Worm (Caenorhabditis elegans) whole organism, L4 larva: ENCODE data around the gene K06A9.1.

ENCODE experiments used
- D1046.2 ChIP-seq: fragments of 200-800 bp; sonication (Bioruptor generic); IDR thresholded peaks from 2 replicates; pipeline ENCODE4 v1.3.6; 2022; ENCODE audit warnings: missing genetic modification characterization, missing compliant biosample characterization
- F49E8.2 ChIP-seq: sonication (generic microtip); optimal IDR thresholded peaks from 2 replicates; lab custom pipeline; 2016; ENCODE audit warnings: missing compliant biosample characterization, mild to moderate bottlenecking, missing genetic modification characterization, borderline replicate concordance
- T26A8.4 ChIP-seq: fragments of 200-800 bp; sonication (Bioruptor generic); IDR thresholded peaks from 2 replicates; pipeline ENCODE4 v1.3.6; 2022; ENCODE audit warnings: missing genetic modification characterization, missing compliant biosample characterization
- ZK337.2 ChIP-seq: fragments of 200-800 bp; sonication (Bioruptor generic); IDR thresholded peaks from 2 replicates; pipeline ENCODE4 v1.3.6; 2022; ENCODE audit warnings: missing genetic modification reagents, missing genetic modification characterization, missing compliant biosample characterization
- aly-2 ChIP-seq: sonication (generic microtip); optimal IDR thresholded peaks from 2 replicates; lab custom pipeline; 2018; ENCODE audit warnings: missing biosample characterization, missing genetic modification characterization
- attf-4 ChIP-seq: sonication (generic microtip); optimal IDR thresholded peaks from 3 replicates; lab custom pipeline; 2017; ENCODE audit warnings: missing biosample characterization, missing genetic modification characterization
- ceh-28 ChIP-seq: fragments of 150-350 bp; optimal IDR thresholded peaks from 2 replicates; lab custom pipeline; 2014; ENCODE audit warnings: missing biosample characterization, missing genetic modification reagents, missing genetic modification characterization
- ceh-82 ChIP-seq: sonication (generic microtip); optimal IDR thresholded peaks from 2 replicates; lab custom pipeline; 2017; ENCODE audit warnings: missing biosample characterization, missing genetic modification characterization
- ces-1 ChIP-seq: fragments of 150-350 bp; sonication (generic microtip); optimal IDR thresholded peaks from 4 replicates; lab custom pipeline; 2014; ENCODE audit warnings: missing biosample characterization, missing genetic modification reagents, missing genetic modification characterization
- daf-16 ChIP-seq, 3 experiments: sonication (generic microtip); optimal IDR thresholded peaks; 2 replicates each; lab custom pipeline; 2016 to 2017; ENCODE audit warnings: missing genetic modification characterization in 3 of 3, missing genetic modification reagents in 3 of 3, mild to moderate bottlenecking in 2 of 3, missing compliant biosample characterization in 2 of 3, missing biosample characterization in 1 of 3, moderate library complexity in 1 of 3
- dmd-8 ChIP-seq: fragments of 200-800 bp; sonication (Bioruptor generic); IDR thresholded peaks from 2 replicates; pipeline ENCODE4 v1.3.6; 2022; ENCODE audit warnings: missing genetic modification characterization, missing compliant biosample characterization
- dmd-9 ChIP-seq: fragments of 200-800 bp; sonication (Bioruptor generic); IDR thresholded peaks from 2 replicates; pipeline ENCODE4 v1.3.6; 2022; ENCODE audit warnings: missing genetic modification reagents, missing genetic modification characterization, missing compliant biosample characterization
- egl-27 ChIP-seq: sonication (generic microtip); optimal IDR thresholded peaks from 3 replicates; lab custom pipeline; 2017; ENCODE audit warnings: missing biosample characterization, missing genetic modification reagents, missing genetic modification characterization
- egl-43 ChIP-seq: fragments of 200-800 bp; sonication (Bioruptor generic); IDR thresholded peaks from 2 replicates; pipeline ENCODE4 v1.3.6; 2022; ENCODE audit warnings: missing genetic modification reagents, missing genetic modification characterization, missing compliant biosample characterization
- fkh-10 ChIP-seq: fragments of 150-350 bp; optimal IDR thresholded peaks from 2 replicates; lab custom pipeline; 2014; ENCODE audit warnings: missing biosample characterization, missing genetic modification reagents, missing genetic modification characterization
- fos-1 ChIP-seq: fragments of 150-350 bp; optimal IDR thresholded peaks from 2 replicates; lab custom pipeline; 2014; ENCODE audit warnings: missing biosample characterization, missing genetic modification characterization
- gei-8 ChIP-seq: fragments of 200-800 bp; sonication (Bioruptor generic); optimal IDR thresholded peaks from 2 replicates; lab custom pipeline; 2018; ENCODE audit warnings: mild to moderate bottlenecking, missing genetic modification characterization, missing compliant biosample characterization
- jun-1 ChIP-seq: fragments of 150-350 bp; optimal IDR thresholded peaks from 2 replicates; lab custom pipeline; 2014; ENCODE audit warnings: missing biosample characterization, missing genetic modification reagents, missing genetic modification characterization
- lim-7 ChIP-seq: fragments of 200-800 bp; sonication (Bioruptor generic); IDR thresholded peaks from 2 replicates; pipeline ENCODE4 v1.3.6; 2022; ENCODE audit warnings: missing genetic modification characterization, missing compliant biosample characterization
- lin-15B ChIP-seq: fragments of 150-350 bp; sonication (generic microtip); optimal IDR thresholded peaks from 3 replicates; lab custom pipeline; 2014; ENCODE audit warnings: missing biosample characterization, missing genetic modification characterization
- lin-38 ChIP-seq: fragments of 200-800 bp; sonication (Bioruptor generic); IDR thresholded peaks from 2 replicates; pipeline ENCODE4 v1.3.6; 2022; ENCODE audit warnings: missing genetic modification reagents, missing genetic modification characterization, missing compliant biosample characterization
- lsy-2 ChIP-seq, 2 experiments: fragments of 150-350 bp in 1 of 2; sonication (generic microtip) in 1 of 2; optimal IDR thresholded peaks; 2 replicates each; lab custom pipeline; 2014 to 2017; ENCODE audit warnings: missing biosample characterization in 2 of 2, missing genetic modification characterization in 2 of 2
- madf-5 ChIP-seq, 2 experiments: fragments of 200-800 bp; sonication (Bioruptor generic); IDR thresholded peaks; 2 replicates each; pipeline ENCODE4 v1.3.6; 2022; ENCODE audit warnings: missing compliant biosample characterization in 2 of 2, missing genetic modification characterization in 2 of 2
- madf-9 ChIP-seq: fragments of 200-800 bp; sonication (Bioruptor generic); conservative IDR thresholded peaks from 2 replicates; pipeline ENCODE4 v1.3.6; 2022; ENCODE audit warnings: missing genetic modification reagents, missing genetic modification characterization, missing compliant biosample characterization
- mep-1 ChIP-seq: fragments of 150-350 bp; sonication (generic microtip); optimal IDR thresholded peaks from 3 replicates; lab custom pipeline; 2014; ENCODE audit warnings: missing biosample characterization, missing genetic modification characterization
- mes-2 ChIP-seq: sonication (generic microtip); optimal IDR thresholded peaks from 2 replicates; lab custom pipeline; 2016; ENCODE audit warnings: missing genotype, mild to moderate bottlenecking, missing genetic modification characterization, missing compliant biosample characterization; ENCODE audit not compliant: poor library complexity, severe bottlenecking
- mxl-2 ChIP-seq: fragments of 200-800 bp; sonication (Bioruptor generic); conservative IDR thresholded peaks from 2 replicates; pipeline ENCODE4 v1.3.6; 2022; ENCODE audit warnings: missing genetic modification reagents, missing genetic modification characterization, missing compliant biosample characterization
- nhr-102 ChIP-seq: sonication (generic microtip); optimal IDR thresholded peaks from 2 replicates; lab custom pipeline; 2016; ENCODE audit warnings: mild to moderate bottlenecking, missing genetic modification characterization, moderate library complexity, missing compliant biosample characterization
- nhr-11 ChIP-seq: fragments of 150-350 bp; optimal IDR thresholded peaks from 2 replicates; lab custom pipeline; 2014; ENCODE audit warnings: missing biosample characterization, missing genetic modification characterization
- nhr-111 ChIP-seq: fragments of 200-800 bp; sonication (Bioruptor generic); optimal IDR thresholded peaks from 2 replicates; lab custom pipeline; 2018; ENCODE audit warnings: mild to moderate bottlenecking, missing genetic modification characterization, missing compliant biosample characterization
- nhr-41 ChIP-seq: fragments of 200-800 bp; sonication (Bioruptor generic); IDR thresholded peaks from 2 replicates; pipeline ENCODE4 v1.3.6; 2022; ENCODE audit warnings: missing genetic modification reagents, missing genetic modification characterization, missing compliant biosample characterization
- nhr-42 ChIP-seq: fragments of 200-800 bp; sonication (Bioruptor generic); IDR thresholded peaks from 2 replicates; pipeline ENCODE4 v1.3.6; 2022; ENCODE audit warnings: missing genetic modification characterization, missing compliant biosample characterization
- nhr-76 ChIP-seq: fragments of 150-350 bp; optimal IDR thresholded peaks from 2 replicates; lab custom pipeline; 2014; ENCODE audit warnings: missing biosample characterization, missing genetic modification characterization
- nhr-77 ChIP-seq: fragments of 150-350 bp; optimal IDR thresholded peaks from 2 replicates; lab custom pipeline; 2014; ENCODE audit warnings: missing biosample characterization, missing genetic modification characterization
- pha-4 ChIP-seq, 2 experiments: fragments of 150-350 bp in 1 of 2; fragments of 200-800 bp in 1 of 2; sonication (Bioruptor generic) in 1 of 2; IDR thresholded peaks in 1 of 2; optimal IDR thresholded peaks in 1 of 2; 2 replicates each; pipeline versions ENCODE4 v1.3.6 to Lab custom; 2014 to 2022; ENCODE audit warnings: missing genetic modification characterization in 2 of 2, missing genetic modification reagents in 2 of 2, missing biosample characterization in 1 of 2, missing compliant biosample characterization in 1 of 2
- php-3 ChIP-seq: fragments of 200-800 bp; sonication (Bioruptor generic); IDR thresholded peaks from 2 replicates; pipeline ENCODE4 v1.3.6; 2022; ENCODE audit warnings: missing genetic modification reagents, missing genetic modification characterization, missing compliant biosample characterization
- set-16 ChIP-seq: fragments of 200-800 bp; sonication (Bioruptor generic); IDR thresholded peaks from 2 replicates; pipeline ENCODE4 v1.3.6; 2022; ENCODE audit warnings: missing genetic modification reagents, missing genetic modification characterization, missing compliant biosample characterization
- snpc-4 ChIP-seq: fragments of 150-350 bp; optimal IDR thresholded peaks from 2 replicates; lab custom pipeline; 2014; ENCODE audit warnings: missing biosample characterization, missing genetic modification characterization
- tra-1 ChIP-seq: fragments of 200-800 bp; sonication (Bioruptor generic); IDR thresholded peaks from 2 replicates; pipeline ENCODE4 v1.3.6; 2022; ENCODE audit warnings: missing genetic modification reagents, missing genetic modification characterization, missing compliant biosample characterization
- unc-62 ChIP-seq, 3 experiments: fragments of 150-350 bp in 1 of 3; sonication (generic microtip); optimal IDR thresholded peaks in 2 of 3; peaks in 1 of 3; 1 replicate in 1 of 3; 2 replicates in 2 of 3; lab custom pipeline; 2014 to 2017; ENCODE audit warnings: missing biosample characterization in 3 of 3, missing genetic modification characterization in 3 of 3, missing genetic modification reagents in 3 of 3, missing genotype in 1 of 3
- vab-7 ChIP-seq: fragments of 200-800 bp; sonication (Bioruptor generic); IDR thresholded peaks from 2 replicates; pipeline ENCODE4 v1.3.6; 2022; ENCODE audit warnings: missing genetic modification reagents, missing genetic modification characterization, missing compliant biosample characterization
- zfp-2 ChIP-seq: sonication (generic microtip); optimal IDR thresholded peaks from 2 replicates; lab custom pipeline; 2016; ENCODE audit warnings: mild to moderate bottlenecking, missing genetic modification characterization, missing compliant biosample characterization
- zip-11 ChIP-seq: fragments of 200-800 bp; sonication (Bioruptor generic); IDR thresholded peaks from 2 replicates; pipeline ENCODE4 v1.3.6; 2022; ENCODE audit warnings: missing genetic modification characterization, missing compliant biosample characterization
- zip-2 ChIP-seq: fragments of 150-350 bp; optimal IDR thresholded peaks from 2 replicates; lab custom pipeline; 2014; ENCODE audit warnings: missing biosample characterization, missing genetic modification characterization
- ztf-7 ChIP-seq: fragments of 150-350 bp; optimal IDR thresholded peaks from 2 replicates; lab custom pipeline; 2014; ENCODE audit warnings: missing biosample characterization, missing genetic modification characterization

The K06A9.1 gene

ce11 chrX:1599294-1599693, 52.0 kb downstream of the K06A9.1 start (continued):
- TF ChIP-seq pha-4 (GFP tag; IDR thresholded peaks at IDR 0.05; lab: Robert Waterston, UW), result no peak
- no peak for TF ChIP-seq pha-4 (tag; optimal IDR thresholded peaks at IDR 0.05; lab: Kevin White, UChicago)
- no peak for TF ChIP-seq nhr-111
- no peak for TF ChIP-seq madf-5 (GFP tag; IDR thresholded peaks at IDR 0.05; lab: Robert Waterston, UW)
- TF ChIP-seq lin-15B (tag; lab: Kevin White, UChicago), result no peak
- no peak for TF ChIP-seq ceh-28 (tag; lab: Kevin White, UChicago)
- no peak for TF ChIP-seq dmd-9 (GFP tag; lab: Robert Waterston, UW)
- TF ChIP-seq mxl-2, result no peak
- TF ChIP-seq gei-8 (GFP tag; lab: Kevin White, UChicago), result no peak
- TF ChIP-seq T26A8.4 (GFP tag; lab: Robert Waterston, UW), result no peak
- no peak for TF ChIP-seq mes-2 (tag; lab: Kevin White, UChicago)
- no peak for TF ChIP-seq daf-16 (GFP tag; optimal IDR thresholded peaks at IDR 0.05; lab: Kevin White, UChicago)
- no peak for TF ChIP-seq daf-16 (tag; optimal IDR thresholded peaks at IDR 0.05; lab: Kevin White, UChicago)
- no peak for TF ChIP-seq nhr-41
- no peak for TF ChIP-seq lim-7

ce11 chrX:1601563-1601962, 54.3 kb downstream of the K06A9.1 start:
- TF ChIP-seq ceh-28 (tag; lab: Kevin White, UChicago), result no peak
- peak; percentile 35 for TF ChIP-seq ces-1 (GFP tag; lab: Kevin White, UChicago)
- TF ChIP-seq egl-27 (tag; lab: Kevin White, UChicago), result no peak
- no peak for TF ChIP-seq tra-1 (GFP tag; lab: Robert Waterston, UW)
- TF ChIP-seq vab-7 (GFP tag; lab: Robert Waterston, UW), result no peak
- peak in 1 of 2 experiments; percentile 52 for TF ChIP-seq unc-62 (GFP tag; optimal IDR thresholded peaks at IDR 0.05 in 1 of 2; lab: Kevin White, UChicago)
- no peak for TF ChIP-seq unc-62 (tag; optimal IDR thresholded peaks at IDR 0.05; lab: Kevin White, UChicago)

ce11 chrX:1602548-1602947, 55.2 kb downstream of the K06A9.1 start:
- TF ChIP-seq set-16 (GFP tag; lab: Robert Waterston, UW), result 0 out of 2 replicates have a peak, but pooled peaks have one; percentile 3
- TF ChIP-seq nhr-102 (tag; lab: Kevin White, UChicago), result no peak
- peak; percentile 1 for TF ChIP-seq nhr-111

- TF ChIP-seq ztf-7 (tag; lab: Kevin White, UChicago) (no peak), dmd-8 (GFP tag; lab: Robert Waterston, UW) (no peak), jun-1 (no peak), zfp-2 (tag; lab: Kevin White, UChicago) (no peak), F49E8.2 (no peak), attf-4 (tag; lab: Kevin White, UChicago) (no peak), set-16 (GFP tag; lab: Robert Waterston, UW) (peak; percentile 84), nhr-76 (no peak), zip-2 (no peak), mep-1 (no peak), snpc-4 (tag; lab: Kevin White, UChicago) (no peak), lsy-2 (tag; optimal IDR thresholded peaks at IDR 0.05; lab: Kevin White, UChicago) (no peak), nhr-77 (tag; lab: Kevin White, UChicago) (no peak), pha-4 (GFP tag; IDR thresholded peaks at IDR 0.05; lab: Robert Waterston, UW) (peak; percentile 25; the same call in 1 of the 2 replicates), pha-4 (tag; optimal IDR thresholded peaks at IDR 0.05; lab: Kevin White, UChicago) (no peak)
These were observed 55.7 kb downstream of the K06A9.1 start for ce11 chrX:1603027-1603426.

ce11 chrX:1603709-1604108, 56.4 kb downstream of the K06A9.1 start:
- TF ChIP-seq fos-1 (tag; lab: Kevin White, UChicago), result no peak
- no peak for TF ChIP-seq egl-43 (GFP tag; lab: Robert Waterston, UW)
- no peak for TF ChIP-seq nhr-11 (tag; lab: Kevin White, UChicago)
- TF ChIP-seq jun-1, result no peak
- TF ChIP-seq D1046.2, result no peak
- TF ChIP-seq nhr-42 (GFP tag; lab: Robert Waterston, UW), result no peak
- TF ChIP-seq zip-11 (GFP tag; lab: Robert Waterston, UW), result no peak
- no peak for TF ChIP-seq fkh-10 (GFP tag; lab: Kevin White, UChicago)
- no peak for TF ChIP-seq aly-2
- TF ChIP-seq ces-1 (GFP tag; lab: Kevin White, UChicago), result no peak
- no peak for TF ChIP-seq ceh-82 (tag; lab: Kevin White, UChicago)
- TF ChIP-seq ZK337.2, result no peak
- no peak for TF ChIP-seq madf-9 (GFP tag; lab: Robert Waterston, UW)
- TF ChIP-seq php-3 (GFP tag; lab: Robert Waterston, UW), result 0 out of 2 replicates have a peak, but pooled peaks have one; percentile 20
- TF ChIP-seq lin-38 (GFP tag; lab: Robert Waterston, UW), result no peak
